Worm (Caenorhabditis elegans): ENCODE results near the gene arrd-11.

arrd-11 gene

DNA sequence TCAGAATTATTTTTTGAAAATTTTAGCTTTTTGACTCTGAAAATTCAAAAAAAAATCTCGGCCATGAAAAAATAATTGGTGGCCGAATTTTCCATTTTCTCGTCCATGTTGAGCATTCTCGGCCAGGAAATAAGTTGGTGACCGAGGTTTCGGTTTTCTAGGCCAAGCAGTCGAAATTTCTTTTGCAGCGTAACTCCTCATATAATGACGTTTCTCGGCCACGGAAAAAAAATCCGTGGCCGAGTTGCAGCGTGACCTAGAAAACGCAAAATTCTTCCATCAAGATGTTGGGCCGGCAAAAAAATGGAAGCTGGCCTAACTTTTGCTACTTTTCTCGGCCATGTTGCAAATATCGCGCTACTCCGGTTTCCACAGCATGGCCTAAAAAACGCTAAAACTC lies 13.1 kb upstream of the arrd-11 start:
- TF ChIP-seq elt-2 (tag; optimal IDR thresholded peaks at IDR 0.05) = no peak
- TF ChIP-seq K02D7.2 (tag; optimal IDR thresholded peaks at IDR 0.05) = no peak
- TF ChIP-seq sdc-2 (tag; optimal IDR thresholded peaks at IDR 0.05) = no peak
- TF ChIP-seq syd-9 (tag; optimal IDR thresholded peaks at IDR 0.05) = no peak
- TF ChIP-seq mec-3 (tag; optimal IDR thresholded peaks at IDR 0.05; ENCODE audit: borderline replicate concordance) = no peak
- no peak for TF ChIP-seq Y22D7AL.16 (tag; optimal IDR thresholded peaks at IDR 0.05)
- TF ChIP-seq nhr-232 (tag; optimal IDR thresholded peaks at IDR 0.05) = no peak
- TF ChIP-seq C08G9.2 (tag; optimal IDR thresholded peaks at IDR 0.05) = no peak
- TF ChIP-seq unc-86 (tag; optimal IDR thresholded peaks at IDR 0.05) = no peak
- TF ChIP-seq npax-4 (tag; optimal IDR thresholded peaks at IDR 0.05) = no peak
- no peak for TF ChIP-seq fkh-10 (GFP tag; optimal IDR thresholded peaks at IDR 0.05)
- no peak for TF ChIP-seq che-1 (tag; optimal IDR thresholded peaks at IDR 0.05)
- TF ChIP-seq pag-3 (tag; optimal IDR thresholded peaks at IDR 0.05; ENCODE audit: borderline replicate concordance) = no peak
- TF ChIP-seq ceh-6 (GFP tag; optimal IDR thresholded peaks at IDR 0.05) = no peak
- TF ChIP-seq rnt-1 (tag; optimal IDR thresholded peaks at IDR 0.05) = no peak
- TF ChIP-seq hlh-8 (tag; optimal IDR thresholded peaks at IDR 0.05) = no peak

DNA sequence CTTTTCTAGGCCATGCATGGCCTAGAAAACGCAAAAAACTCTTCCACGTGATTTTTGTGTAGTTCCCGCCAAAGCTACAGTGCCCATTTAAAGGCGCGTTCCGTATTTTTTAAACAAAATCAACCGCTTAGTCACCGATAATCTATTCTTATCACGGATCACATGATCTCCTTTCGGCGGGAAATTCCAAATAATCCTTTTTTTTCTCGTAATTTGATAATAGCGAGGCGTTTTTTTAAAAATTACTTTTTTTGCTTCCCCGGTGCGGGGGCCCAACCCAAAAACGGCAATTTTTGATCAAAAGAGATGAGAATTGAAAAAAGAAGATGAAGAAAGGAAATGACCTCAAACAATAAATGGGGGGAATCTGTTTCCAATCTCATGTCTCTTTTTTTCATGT lies 12.2 kb upstream of the arrd-11 start:
- no peak for TF ChIP-seq hlh-15 (tag; optimal IDR thresholded peaks at IDR 0.05)
- no peak for TF ChIP-seq nhr-232 (tag; optimal IDR thresholded peaks at IDR 0.05)
- no peak for TF ChIP-seq mec-3 (tag; optimal IDR thresholded peaks at IDR 0.05; ENCODE audit: borderline replicate concordance)
- TF ChIP-seq fkh-10 (GFP tag; optimal IDR thresholded peaks at IDR 0.05) = no peak
- TF ChIP-seq ceh-24 (tag; optimal IDR thresholded peaks at IDR 0.05) = no peak
- TF ChIP-seq dve-1 (tag; optimal IDR thresholded peaks at IDR 0.05) = no peak
- TF ChIP-seq nhr-11 (tag; optimal IDR thresholded peaks at IDR 0.05) = no peak
- no peak for TF ChIP-seq pqm-1 (tag; optimal IDR thresholded peaks at IDR 0.05)
- TF ChIP-seq ceh-14 (tag; optimal IDR thresholded peaks at IDR 0.05) = no peak
- TF ChIP-seq ets-4 (tag; optimal IDR thresholded peaks at IDR 0.05) = no peak
- no peak for TF ChIP-seq ttx-3 (tag; optimal IDR thresholded peaks at IDR 0.05)
- no peak for TF ChIP-seq dmd-4 (tag; optimal IDR thresholded peaks at IDR 0.05; ENCODE audit: borderline replicate concordance)
- TF ChIP-seq ceh-22 (tag; optimal IDR thresholded peaks at IDR 0.05) = no peak

DNA sequence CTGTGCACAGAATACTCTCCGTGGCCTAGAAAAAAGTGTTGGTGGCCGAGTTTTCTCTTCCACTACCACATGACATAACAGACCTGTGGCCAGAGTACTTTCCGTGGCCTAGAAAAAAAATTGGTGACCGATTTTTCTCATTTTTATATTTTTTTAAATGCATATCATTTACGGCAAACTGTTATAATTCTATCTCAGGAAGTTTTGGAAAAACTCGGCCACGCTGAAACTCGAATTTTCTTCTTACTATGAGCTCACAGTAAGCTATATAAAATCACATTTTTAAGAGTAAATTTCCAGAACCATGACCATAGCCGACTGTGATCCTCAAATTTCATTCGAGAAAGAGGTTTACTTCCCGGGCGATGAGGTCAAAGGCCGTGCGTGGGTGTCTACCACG lies 11.2 kb upstream of the arrd-11 start, which contains the start of gene arrd-14:
TSS of gene arrd-14 (plus strand) at position 301 of the 400 bp plus-strand sequence.
- no peak for TF ChIP-seq unc-86 (tag; optimal IDR thresholded peaks at IDR 0.05)
- TF ChIP-seq ceh-19 (GFP tag; optimal IDR thresholded peaks at IDR 0.05) = no peak

DNA sequence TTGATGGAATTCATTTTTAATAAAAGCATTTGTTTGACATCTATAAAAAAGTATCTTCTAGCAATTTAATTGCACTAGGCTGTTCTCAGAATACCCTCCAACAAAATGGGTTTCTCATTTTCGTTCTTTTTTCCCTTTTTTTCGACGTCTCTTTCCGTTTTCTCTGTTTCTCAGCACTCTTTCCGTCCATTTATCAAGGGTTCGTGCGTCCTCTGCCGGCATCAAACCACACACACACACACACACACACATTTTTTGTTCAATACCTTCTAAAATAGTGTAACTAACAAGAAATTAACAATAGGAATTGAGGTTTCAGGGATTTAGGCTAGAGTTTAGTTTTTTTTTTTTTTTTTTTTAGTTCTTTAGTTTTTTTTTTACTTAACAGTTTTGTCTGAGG lies 7.0 kb upstream of the arrd-11 start:
- TF ChIP-seq dve-1 (tag; optimal IDR thresholded peaks at IDR 0.05) (no peak), lim-6 (tag; optimal IDR thresholded peaks at IDR 0.05) (no peak), ceh-6 (GFP tag; optimal IDR thresholded peaks at IDR 0.05) (no peak), sdc-2 (tag; optimal IDR thresholded peaks at IDR 0.05) (no peak), gmeb-2 (tag; optimal IDR thresholded peaks at IDR 0.05) (no peak), fkh-10 (GFP tag; optimal IDR thresholded peaks at IDR 0.05) (no peak), K02D7.2 (tag; optimal IDR thresholded peaks at IDR 0.05) (no peak), pha-2 (tag; optimal IDR thresholded peaks at IDR 0.05) (no peak), C08G9.2 (tag; optimal IDR thresholded peaks at IDR 0.05) (no peak), tbx-2 (tag; optimal IDR thresholded peaks at IDR 0.05) (no peak), nfya-1 (tag; optimal IDR thresholded peaks at IDR 0.05) (no peak), npax-4 (tag; optimal IDR thresholded peaks at IDR 0.05) (no peak), lin-11 (tag; optimal IDR thresholded peaks at IDR 0.05) (no peak), K09A11.1 (tag; optimal IDR thresholded peaks at IDR 0.05; ENCODE audit: insufficient read depth) (no peak), nhr-232 (tag; optimal IDR thresholded peaks at IDR 0.05) (no peak), ets-4 (tag; optimal IDR thresholded peaks at IDR 0.05) (no peak), ceh-19 (GFP tag; optimal IDR thresholded peaks at IDR 0.05) (no peak), ceh-31 (tag; optimal IDR thresholded peaks at IDR 0.05) (no peak), elt-4 (tag; optimal IDR thresholded peaks at IDR 0.05) (no peak), ceh-22 (tag; optimal IDR thresholded peaks at IDR 0.05) (no peak)
